Fruit fly (Drosophila melanogaster) whole organism, embryonic: ENCODE results near the gene anox.

ENCODE experiments used
- C15 ChIP-seq: fragments of 200-800 bp; sonication (Bioruptor generic); IDR thresholded peaks from 3 replicates; pipeline ENCODE4 v1.3.6; 2022; ENCODE audit warnings: missing biosample characterization, missing genetic modification characterization
- CG10147 ChIP-seq: fragments of 200-800 bp; sonication (Bioruptor generic); optimal IDR thresholded peaks from 2 replicates; lab custom pipeline; 2019; ENCODE audit warnings: missing biosample characterization, mild to moderate bottlenecking, missing genetic modification characterization, moderate library complexity
- CG11695 ChIP-seq: fragments of 200-800 bp; sonication (Bioruptor generic); IDR thresholded peaks from 3 replicates; pipeline ENCODE4 v1.3.6; 2022; ENCODE audit warnings: missing biosample characterization, missing genetic modification characterization
- CG12659 ChIP-seq: fragments of 200-800 bp; sonication (Bioruptor generic); optimal IDR thresholded peaks from 3 replicates; lab custom pipeline; 2017; ENCODE audit warnings: mild to moderate bottlenecking, missing biosample characterization, missing genetic modification reagents, missing genetic modification characterization
- CG12942 ChIP-seq: fragments of 200-800 bp; sonication (Bioruptor generic); optimal IDR thresholded peaks from 3 replicates; lab custom pipeline; 2016; ENCODE audit warnings: missing biosample characterization, missing genetic modification characterization
- CG13894 ChIP-seq: fragments of 200-800 bp; sonication (Bioruptor generic); optimal IDR thresholded peaks from 3 replicates; lab custom pipeline; 2018; ENCODE audit warnings: missing biosample characterization, mild to moderate bottlenecking, missing genetic modification characterization, moderate library complexity
- CG14965 ChIP-seq: fragments of 200-800 bp; sonication (Bioruptor generic); optimal IDR thresholded peaks from 2 replicates; lab custom pipeline; 2016; ENCODE audit warnings: missing biosample characterization, missing genetic modification characterization, borderline replicate concordance
- CG15073 ChIP-seq: fragments of 200-800 bp; sonication (Bioruptor generic); optimal IDR thresholded peaks from 2 replicates; lab custom pipeline; 2016; ENCODE audit warnings: missing biosample characterization, missing genetic modification characterization
- CG15269 ChIP-seq: fragments of 200-800 bp; sonication (Bioruptor generic); optimal IDR thresholded peaks from 2 replicates; lab custom pipeline; 2018; ENCODE audit warnings: missing biosample characterization, mild to moderate bottlenecking, missing genetic modification characterization, moderate library complexity
- CG15601 ChIP-seq: fragments of 200-800 bp; sonication (Bioruptor generic); optimal IDR thresholded peaks from 3 replicates; lab custom pipeline; 2019; ENCODE audit warnings: missing biosample characterization, mild to moderate bottlenecking, missing genetic modification characterization, moderate library complexity
- CG16813 ChIP-seq: fragments of 200-800 bp; sonication (Bioruptor generic); IDR thresholded peaks from 3 replicates; pipeline ENCODE4 v1.3.6; 2022; ENCODE audit warnings: missing biosample characterization, missing genetic modification characterization; ENCODE audit not compliant: partially characterized antibody
- CG17328 ChIP-seq: fragments of 200-800 bp; sonication (Bioruptor generic); IDR thresholded peaks from 2 replicates; pipeline ENCODE4 v1.3.6; 2022; ENCODE audit warnings: missing biosample characterization, missing genetic modification characterization
- CG30431 ChIP-seq: fragments of 200-800 bp; sonication (Bioruptor generic); optimal IDR thresholded peaks from 2 replicates; lab custom pipeline; 2017; ENCODE audit warnings: missing biosample characterization, missing genetic modification characterization
- CG34376 ChIP-seq: fragments of 200-800 bp; sonication (Bioruptor generic); optimal IDR thresholded peaks from 2 replicates; lab custom pipeline; 2018; ENCODE audit warnings: missing biosample characterization, mild to moderate bottlenecking, missing genetic modification characterization
- CG4360 ChIP-seq: fragments of 200-800 bp; sonication (Bioruptor generic); IDR thresholded peaks from 2 replicates; pipeline ENCODE4 v1.3.6; 2022; ENCODE audit warnings: missing biosample characterization, missing genetic modification characterization
- CG4820 ChIP-seq: fragments of 200-800 bp; sonication (Bioruptor generic); optimal IDR thresholded peaks from 3 replicates; lab custom pipeline; 2016; ENCODE audit warnings: missing biosample characterization, missing genetic modification characterization
- CG9727 ChIP-seq: fragments of 200-800 bp; sonication (Bioruptor generic); optimal IDR thresholded peaks from 3 replicates; lab custom pipeline; 2017; ENCODE audit warnings: missing biosample characterization, mild to moderate bottlenecking, missing genetic modification characterization
- Ets65A ChIP-seq: fragments of 200-800 bp; sonication (Bioruptor generic); peaks from one replicate; lab custom pipeline; 2016; ENCODE audit warnings: missing biosample characterization, missing genetic modification characterization
- Ets97D ChIP-seq: fragments of 200-800 bp; sonication (Bioruptor generic); optimal IDR thresholded peaks from 3 replicates; lab custom pipeline; 2016; ENCODE audit warnings: missing biosample characterization, missing genetic modification characterization
- GATAe ChIP-seq: fragments of 200-800 bp; sonication (Bioruptor generic); conservative IDR thresholded peaks from 2 replicates; pipeline ENCODE4 v1.3.6; 2022; ENCODE audit warnings: missing biosample characterization, missing genetic modification characterization
- HLH54F ChIP-seq: fragments of 200-800 bp; sonication (Bioruptor generic); optimal IDR thresholded peaks from 3 replicates; lab custom pipeline; 2016; ENCODE audit warnings: missing biosample characterization, missing genetic modification characterization
- HmgZ ChIP-seq: fragments of 200-800 bp; sonication (Bioruptor generic); optimal IDR thresholded peaks from 2 replicates; lab custom pipeline; 2018; ENCODE audit warnings: missing biosample characterization, mild to moderate bottlenecking, missing genetic modification characterization
- MBD-R2 ChIP-seq: fragments of 200-800 bp; sonication (Bioruptor generic); IDR thresholded peaks from 2 replicates; pipeline ENCODE4 v1.3.6; 2022; ENCODE audit warnings: missing biosample characterization, missing genetic modification characterization
- MESR4 ChIP-seq: fragments of 200-800 bp; sonication (Bioruptor generic); optimal IDR thresholded peaks from 2 replicates; lab custom pipeline; 2018; ENCODE audit warnings: missing biosample characterization, mild to moderate bottlenecking, missing genetic modification characterization, moderate library complexity
- Mad ChIP-seq: fragments of 200-800 bp; sonication (Bioruptor generic); optimal IDR thresholded peaks from 2 replicates; lab custom pipeline; 2016; ENCODE audit warnings: missing biosample characterization, missing genetic modification characterization
- Sin3A ChIP-seq: fragments of >200 bp; optimal IDR thresholded peaks from 2 replicates; lab custom pipeline; 2018
- Sox100B ChIP-seq: fragments of 200-800 bp; sonication (Bioruptor generic); optimal IDR thresholded peaks from 3 replicates; lab custom pipeline; 2018; ENCODE audit warnings: missing biosample characterization, mild to moderate bottlenecking, missing genetic modification characterization
- Sry-β ChIP-seq: fragments of 200-800 bp; sonication (Bioruptor generic); optimal IDR thresholded peaks from 2 replicates; lab custom pipeline; 2018; ENCODE audit warnings: missing biosample characterization, mild to moderate bottlenecking, missing genetic modification characterization, moderate library complexity
- Taf1 ChIP-seq: fragments of 200-800 bp; sonication (Bioruptor generic); IDR thresholded peaks from 2 replicates; pipeline ENCODE4 v1.3.6; 2022; ENCODE audit warnings: missing biosample characterization, missing genetic modification characterization
- Vsx1 ChIP-seq: fragments of 200-800 bp; sonication (Bioruptor generic); optimal IDR thresholded peaks from 2 replicates; lab custom pipeline; 2017; ENCODE audit warnings: missing biosample characterization, mild to moderate bottlenecking, missing genetic modification characterization, missing genetic modification reagents
- cad ChIP-seq: fragments of >200 bp; optimal IDR thresholded peaks from 2 replicates; lab custom pipeline; 2017; ENCODE audit warnings: missing biosample characterization, missing genetic modification characterization
- cg ChIP-seq: fragments of 200-800 bp; sonication (Bioruptor generic); optimal IDR thresholded peaks from 3 replicates; lab custom pipeline; 2019; ENCODE audit warnings: missing biosample characterization, mild to moderate bottlenecking, missing genetic modification characterization, moderate library complexity
- chn ChIP-seq: fragments of 200-800 bp; sonication (Bioruptor generic); optimal IDR thresholded peaks from 2 replicates; lab custom pipeline; 2016; ENCODE audit warnings: missing biosample characterization, missing genetic modification characterization
- ci ChIP-seq: fragments of 200-800 bp; sonication (Bioruptor generic); IDR thresholded peaks from 3 replicates; pipeline ENCODE4 v1.3.6; 2022; ENCODE audit warnings: missing biosample characterization, missing genetic modification characterization
- crc ChIP-seq: fragments of 200-800 bp; sonication (Bioruptor generic); optimal IDR thresholded peaks from 2 replicates; lab custom pipeline; 2016; ENCODE audit warnings: missing biosample characterization, missing genetic modification characterization
- dimm ChIP-seq: fragments of 200-800 bp; sonication (Bioruptor generic); IDR thresholded peaks from 2 replicates; pipeline ENCODE4 v1.3.6; 2022; ENCODE audit warnings: missing biosample characterization, missing genetic modification characterization
- dmrt11E ChIP-seq: fragments of 200-800 bp; sonication (Bioruptor generic); optimal IDR thresholded peaks from 3 replicates; lab custom pipeline; 2018; ENCODE audit warnings: missing biosample characterization, mild to moderate bottlenecking, missing genetic modification characterization, moderate library complexity
- exex ChIP-seq: fragments of 200-800 bp; sonication (Bioruptor generic); optimal IDR thresholded peaks from 4 replicates; lab custom pipeline; 2018; ENCODE audit warnings: missing biosample characterization, mild to moderate bottlenecking, missing genetic modification characterization, moderate library complexity
- gsb-n ChIP-seq: fragments of 200-800 bp; sonication (Bioruptor generic); optimal IDR thresholded peaks from 3 replicates; lab custom pipeline; 2018; ENCODE audit warnings: missing biosample characterization, mild to moderate bottlenecking, missing genetic modification characterization
- hkb ChIP-seq, 2 experiments: fragments of 200-800 bp in 1 of 2; fragments of >200 bp in 1 of 2; sonication (Bioruptor generic) in 1 of 2; IDR thresholded peaks in 1 of 2; optimal IDR thresholded peaks in 1 of 2; 2 replicates each; pipeline versions ENCODE4 v1.3.6 to Lab custom; 2017 to 2022; ENCODE audit warnings: missing biosample characterization in 1 of 2, missing genetic modification characterization in 1 of 2
- lov ChIP-seq, 2 experiments: fragments of 200-800 bp in 1 of 2; fragments of >200 bp in 1 of 2; sonication (Bioruptor generic) in 1 of 2; IDR thresholded peaks in 1 of 2; optimal IDR thresholded peaks in 1 of 2; 2 replicates in 1 of 2; 3 replicates in 1 of 2; pipeline versions ENCODE4 v1.3.6 to Lab custom; 2017 to 2022; ENCODE audit warnings: missing biosample characterization in 1 of 2, missing genetic modification characterization in 1 of 2
- onecut ChIP-seq: fragments of 200-800 bp; sonication (Bioruptor generic); IDR thresholded peaks from 2 replicates; pipeline ENCODE4 v1.3.6; 2022; ENCODE audit warnings: missing biosample characterization, missing genetic modification characterization
- row ChIP-seq: fragments of 200-800 bp; sonication (Bioruptor generic); IDR thresholded peaks from 3 replicates; pipeline ENCODE4 v1.3.6; 2022; ENCODE audit warnings: missing biosample characterization, missing genetic modification characterization
- sens ChIP-seq: fragments of 200-800 bp; sonication (Bioruptor generic); peaks from one replicate; lab custom pipeline; 2016; ENCODE audit warnings: missing biosample characterization, missing genetic modification characterization
- sug ChIP-seq: fragments of 200-800 bp; optimal IDR thresholded peaks from 2 replicates; lab custom pipeline; 2019; ENCODE audit warnings: missing biosample characterization, mild to moderate bottlenecking, missing genetic modification characterization, moderate library complexity

anox gene

DNA sequence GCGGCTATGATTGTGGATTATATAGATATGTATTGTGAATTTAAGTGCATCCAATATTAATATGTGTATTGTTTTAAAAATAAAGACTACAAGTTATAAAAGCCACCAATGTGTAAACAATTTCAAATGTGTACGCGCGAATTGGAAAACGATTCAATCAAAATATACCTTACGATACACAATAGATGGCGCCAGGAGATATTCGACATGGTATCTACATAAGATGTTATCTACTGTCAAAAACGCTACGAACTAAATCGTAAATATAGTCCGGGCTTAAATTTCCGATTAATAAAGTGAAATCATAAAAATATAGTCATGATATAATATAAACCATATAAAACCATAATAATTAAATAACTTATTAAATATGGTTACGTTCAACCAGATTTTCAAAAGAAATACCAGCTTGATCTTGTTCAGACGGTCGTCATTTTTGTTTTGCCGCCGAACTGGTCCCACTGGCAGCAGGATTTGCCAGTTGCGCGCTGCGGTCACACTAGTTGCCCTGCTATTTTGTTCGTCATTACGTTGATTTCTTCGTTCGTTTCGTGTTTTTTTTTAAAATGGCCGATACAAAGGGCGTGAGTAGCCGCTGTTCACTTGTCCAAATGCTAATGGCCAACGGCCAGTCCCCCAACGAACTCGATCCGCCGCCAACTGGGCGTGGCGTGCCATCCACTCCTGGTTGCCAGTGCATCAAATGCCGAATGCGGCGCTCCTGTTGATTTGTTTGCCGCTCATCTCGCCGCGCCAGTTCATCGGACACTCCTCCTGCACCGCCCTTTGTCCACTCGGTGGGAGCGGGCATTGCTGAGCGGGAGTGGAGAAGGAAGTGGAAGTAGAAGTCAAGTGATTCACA, 38.9 kb upstream of the anox start, which contains the start of gene Septin1 (continued):
- TF ChIP-seq gsb-n (tag; lab: Kevin White, UChicago): no peak
- TF ChIP-seq Ets97D (GFP tag; lab: Kevin White, UChicago): peak; percentile 4
- peak; percentile 54 for TF ChIP-seq CG12659 (GFP tag; lab: Kevin White, UChicago)

DNA sequence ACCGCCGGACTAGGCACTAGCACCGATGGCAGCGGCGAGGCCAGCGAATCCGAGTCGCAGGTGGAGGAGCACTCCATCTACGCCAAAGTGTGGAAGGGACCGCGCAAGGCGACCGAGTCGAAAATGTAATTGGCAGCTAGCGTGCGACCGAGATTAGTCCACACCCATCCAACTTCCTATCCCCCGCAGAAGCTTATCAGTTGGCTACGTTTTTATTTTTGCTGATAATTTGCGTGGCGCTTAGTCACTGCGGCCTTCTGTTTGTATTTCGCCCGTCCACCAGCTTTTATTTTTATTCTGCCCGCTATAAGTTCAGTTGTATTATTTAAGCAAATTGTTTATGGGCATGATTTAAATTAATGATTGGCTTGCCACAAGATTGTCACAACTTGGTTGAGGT, 34.4 kb upstream of the anox start:
- no peak for TF ChIP-seq CG17328 (GFP tag; lab: Robert Waterston, UW)
- TF ChIP-seq lov (optimal IDR thresholded peaks at IDR 0.05; lab: Kevin White, UChicago): no peak
- TF ChIP-seq lov (GFP tag; IDR thresholded peaks at IDR 0.05; lab: Robert Waterston, UW): no peak
- peak; percentile 71 for TF ChIP-seq exex (tag; lab: Kevin White, UChicago)
- TF ChIP-seq CG13894: no peak
- no peak for TF ChIP-seq CG15073 (GFP tag; lab: Kevin White, UChicago)
- peak; percentile 29 for TF ChIP-seq CG34376 (GFP tag; lab: Kevin White, UChicago)
- TF ChIP-seq GATAe (GFP tag; lab: Robert Waterston, UW): 0 out of 2 replicates have a peak, but pooled peaks have one; percentile 21
- no peak for TF ChIP-seq CG30431 (GFP tag; lab: Kevin White, UChicago)
- no peak for TF ChIP-seq Taf1 (GFP tag; lab: Robert Waterston, UW)
- TF ChIP-seq sug (tag; lab: Kevin White, UChicago): peak; percentile 98

DNA sequence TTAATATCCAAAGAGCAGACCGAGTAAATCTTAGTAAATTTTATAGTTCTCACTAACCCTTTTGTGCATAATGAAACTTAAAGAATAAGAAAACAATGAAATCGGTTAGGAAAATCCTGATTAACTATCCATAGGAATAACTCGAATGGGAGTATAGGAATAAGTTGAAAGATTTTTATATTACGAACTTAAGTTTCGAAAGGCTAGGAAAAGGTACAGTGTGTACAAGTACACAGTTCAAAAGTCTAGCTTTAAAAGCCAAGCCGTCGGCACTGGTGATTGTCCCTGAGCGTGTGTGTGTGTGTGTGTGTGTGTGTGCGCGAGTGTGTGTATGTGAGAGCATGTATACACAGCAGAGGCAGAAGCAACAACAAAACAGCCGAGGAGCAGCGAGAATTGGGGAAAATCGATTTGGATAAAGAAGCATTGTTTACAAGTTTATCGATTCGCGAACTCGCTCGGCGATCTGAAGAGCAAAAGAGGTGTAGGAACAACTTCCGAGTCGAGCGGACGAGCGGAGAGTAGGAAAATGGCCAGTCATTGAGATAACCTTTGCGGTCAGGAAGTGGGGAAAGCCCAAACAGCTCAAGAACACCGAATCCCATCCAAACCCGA, 32.2 kb upstream of the anox start:
- TF ChIP-seq CG10147 (GFP tag; lab: Kevin White, UChicago) (no peak), HmgZ (no peak), CG12942 (GFP tag; lab: Kevin White, UChicago) (no peak), HLH54F (no peak), Sry-β (GFP tag; lab: Kevin White, UChicago) (peak; percentile 89), CG16813 (GFP tag; lab: Robert Waterston, UW) (no peak), Sin3A (lab: Kevin White, UChicago) (no peak), CG15269 (tag; lab: Kevin White, UChicago) (no peak), Sox100B (GFP tag; lab: Kevin White, UChicago) (no peak), CG4360 (GFP tag; lab: Robert Waterston, UW) (peak; percentile 40; the same call in 1 of the 2 replicates), MBD-R2 (peak; percentile 55), CG9727 (GFP tag; lab: Kevin White, UChicago) (no peak), onecut (GFP tag; lab: Robert Waterston, UW) (peak; percentile 99), sens (GFP tag; lab: Kevin White, UChicago) (peak; percentile 63), row (peak; percentile 51; the same call in 2 of the 3 replicates), CG4820 (GFP tag; lab: Kevin White, UChicago) (no peak), chn (GFP tag; lab: Kevin White, UChicago) (no peak), CG14965 (GFP tag; lab: Kevin White, UChicago) (no peak), cg (GFP tag; lab: Kevin White, UChicago) (peak; percentile 77), MESR4 (GFP tag; lab: Kevin White, UChicago) (peak; percentile 9), ci (GFP tag; lab: Robert Waterston, UW) (no peak), Ets65A (GFP tag; lab: Kevin White, UChicago) (peak; percentile 35), crc (GFP tag; lab: Kevin White, UChicago) (no peak), Vsx1 (GFP tag; lab: Kevin White, UChicago) (no peak), C15 (GFP tag; lab: Robert Waterston, UW) (no peak), dimm (no peak), CG15601 (tag; lab: Kevin White, UChicago) (no peak), CG34376 (GFP tag; lab: Kevin White, UChicago) (no peak), hkb (optimal IDR thresholded peaks at IDR 0.05; lab: Kevin White, UChicago) (no peak), hkb (GFP tag; IDR thresholded peaks at IDR 0.05; lab: Robert Waterston, UW) (no peak), Mad (GFP tag; lab: Kevin White, UChicago) (no peak), dmrt11E (no peak), cad (GFP tag; lab: Kevin White, UChicago) (no peak), CG11695 (no peak)
